Fruit fly (Drosophila melanogaster) whole organism, wandering third instar larva: ENCODE results near the gene CG5114.

Experiments
- Abd-B ChIP-seq: fragments of >200 bp; optimal IDR thresholded peaks from 2 replicates; lab custom pipeline; 2017; ENCODE audit warnings: missing biosample characterization, missing genetic modification characterization
- CG32264 ChIP-seq: fragments of 200-800 bp; sonication (Bioruptor generic); optimal IDR thresholded peaks from 2 replicates; lab custom pipeline; 2016; ENCODE audit warnings: missing biosample characterization, missing genetic modification characterization
- CrebA ChIP-seq: fragments of 200-800 bp; sonication (Bioruptor generic); optimal IDR thresholded peaks from 2 replicates; lab custom pipeline; 2016; ENCODE audit warnings: missing biosample characterization, mild to moderate bottlenecking, missing genetic modification characterization, borderline replicate concordance
- Dfd ChIP-seq: fragments of >200 bp; optimal IDR thresholded peaks from 2 replicates; lab custom pipeline; 2017; ENCODE audit warnings: missing biosample characterization, missing genetic modification characterization
- Dif ChIP-seq: fragments of 200-275, 200-300 bp; sonication (Bioruptor generic); optimal IDR thresholded peaks from 2 replicates; lab custom pipeline; 2018; ENCODE audit warnings: missing biosample characterization, missing genetic modification characterization; ENCODE audit not compliant: partially characterized antibody
- GATAd ChIP-seq: sonication (Bioruptor generic); optimal IDR thresholded peaks from 2 replicates; lab custom pipeline; 2016; ENCODE audit warnings: missing biosample characterization, missing genetic modification characterization
- HLH106 ChIP-seq: fragments of 200-800 bp; optimal IDR thresholded peaks from 3 replicates; lab custom pipeline; 2019; ENCODE audit warnings: missing biosample characterization, mild to moderate bottlenecking, missing genetic modification characterization, moderate library complexity
- Hnf4 ChIP-seq: fragments of 200-800 bp; sonication (Bioruptor generic); optimal IDR thresholded peaks from 2 replicates; lab custom pipeline; 2016; ENCODE audit warnings: missing biosample characterization, mild to moderate bottlenecking, missing genetic modification characterization
- Hr78 ChIP-seq: fragments of >200 bp; optimal IDR thresholded peaks from 2 replicates; lab custom pipeline; 2017; ENCODE audit warnings: missing biosample characterization, missing genetic modification characterization
- Hr83 ChIP-seq: fragments of 200-300 bp; sonication (Bioruptor generic); optimal IDR thresholded peaks from 2 replicates; lab custom pipeline; 2016; ENCODE audit warnings: missing biosample characterization, mild to moderate bottlenecking, missing genetic modification characterization, moderate library complexity; ENCODE audit not compliant: poor library complexity, severe bottlenecking
- Jra ChIP-seq: sonication (Bioruptor generic); optimal IDR thresholded peaks from 2 replicates; lab custom pipeline; 2016; ENCODE audit warnings: missing biosample characterization, missing genetic modification characterization
- Mio ChIP-seq: sonication (Bioruptor generic); optimal IDR thresholded peaks from 2 replicates; lab custom pipeline; 2016; ENCODE audit warnings: missing biosample characterization, missing genetic modification characterization
- Myc ChIP-seq: fragments of >200 bp; optimal IDR thresholded peaks from 2 replicates; lab custom pipeline; 2017
- N ChIP-seq: fragments of >200 bp; optimal IDR thresholded peaks from 2 replicates; lab custom pipeline; 2018; ENCODE audit warnings: missing biosample characterization, missing external identifiers, missing genetic modification characterization
- OdsH ChIP-seq: fragments of 200-800 bp; sonication (Bioruptor generic); optimal IDR thresholded peaks from 2 replicates; lab custom pipeline; 2016; ENCODE audit warnings: missing biosample characterization, mild to moderate bottlenecking, missing genetic modification characterization
- Rel ChIP-seq, 2 experiments: fragments of 200-800 bp; sonication (Bioruptor generic) in 1 of 2; optimal IDR thresholded peaks; 2 replicates in 1 of 2; 3 replicates in 1 of 2; lab custom pipeline; 2016 to 2019; ENCODE audit warnings: mild to moderate bottlenecking in 2 of 2, missing biosample characterization in 2 of 2, missing genetic modification characterization in 2 of 2, moderate library complexity in 1 of 2
- Sp1 ChIP-seq: fragments of 200-800 bp; sonication (Bioruptor generic); optimal IDR thresholded peaks from 3 replicates; lab custom pipeline; 2019; ENCODE audit warnings: missing biosample characterization, mild to moderate bottlenecking, missing genetic modification characterization, moderate library complexity
- Vsx2 ChIP-seq: fragments of 200-300, 225-300 bp; sonication (Bioruptor generic); optimal IDR thresholded peaks from 2 replicates; lab custom pipeline; 2018; ENCODE audit warnings: missing biosample characterization, missing genetic modification characterization; ENCODE audit not compliant: partially characterized antibody
- brk ChIP-seq: fragments of 200-800 bp; sonication (Bioruptor generic); optimal IDR thresholded peaks from 2 replicates; lab custom pipeline; 2016; ENCODE audit warnings: missing biosample characterization, mild to moderate bottlenecking, missing genetic modification characterization
- dl ChIP-seq, 2 experiments: fragments of 175-275, 200-275 bp in 1 of 2; fragments of 200-275 bp in 1 of 2; sonication (Bioruptor generic); optimal IDR thresholded peaks; lab custom pipeline; 2018; ENCODE audit warnings: mild to moderate bottlenecking in 2 of 2, missing biosample characterization in 2 of 2, missing genetic modification characterization in 2 of 2, moderate library complexity in 2 of 2; ENCODE audit not compliant: partially characterized antibody in 2 of 2, insufficient read depth in 1 of 2
- dmrt93B ChIP-seq: fragments of 200-800 bp; sonication (Bioruptor generic); optimal IDR thresholded peaks from 2 replicates; lab custom pipeline; 2018; ENCODE audit warnings: missing biosample characterization, mild to moderate bottlenecking, missing genetic modification characterization
- dsf ChIP-seq: sonication (Bioruptor generic); optimal IDR thresholded peaks from 2 replicates; lab custom pipeline; 2016; ENCODE audit warnings: missing biosample characterization, missing genetic modification characterization, borderline replicate concordance
- ey ChIP-seq: fragments of 200-800 bp; sonication (Bioruptor generic); optimal IDR thresholded peaks from 2 replicates; lab custom pipeline; 2016; ENCODE audit warnings: missing biosample characterization, missing genetic modification characterization
- foxo ChIP-seq, 2 experiments: fragments of 200-800 bp; sonication (Bioruptor generic); optimal IDR thresholded peaks; 2 replicates in 1 of 2; 3 replicates in 1 of 2; lab custom pipeline; 2016 to 2017; ENCODE audit warnings: missing biosample characterization in 2 of 2, missing genetic modification characterization in 2 of 2
- fru ChIP-seq: fragments of 200-800 bp; sonication (Bioruptor generic); optimal IDR thresholded peaks from 3 replicates; lab custom pipeline; 2016; ENCODE audit warnings: missing biosample characterization, mild to moderate bottlenecking, missing genetic modification characterization
- h ChIP-seq: fragments of 200-800 bp; sonication (Bioruptor generic); optimal IDR thresholded peaks from 3 replicates; lab custom pipeline; 2016; ENCODE audit warnings: missing biosample characterization, mild to moderate bottlenecking, missing genetic modification characterization
- jim ChIP-seq: fragments of 175-275, 200-325 bp; sonication (Bioruptor generic); optimal IDR thresholded peaks from 2 replicates; lab custom pipeline; 2016; ENCODE audit warnings: missing biosample characterization, mild to moderate bottlenecking, missing genetic modification characterization
- lola ChIP-seq: fragments of >200 bp; optimal IDR thresholded peaks from 2 replicates; lab custom pipeline; 2017; ENCODE audit warnings: missing biosample characterization, missing genetic modification characterization
- pan ChIP-seq: fragments of >200 bp; optimal IDR thresholded peaks from 2 replicates; lab custom pipeline; 2017
- psq ChIP-seq: fragments of 200-800 bp; sonication (Bioruptor generic); optimal IDR thresholded peaks from 3 replicates; lab custom pipeline; 2017; ENCODE audit warnings: missing biosample characterization, mild to moderate bottlenecking, missing genetic modification characterization, moderate library complexity
- sage ChIP-seq: fragments of 200-800 bp; sonication (Bioruptor generic); optimal IDR thresholded peaks from 2 replicates; lab custom pipeline; 2016; ENCODE audit warnings: missing biosample characterization, mild to moderate bottlenecking, missing genetic modification characterization
- sv ChIP-seq: fragments of 200-800 bp; sonication (Bioruptor generic); optimal IDR thresholded peaks from 3 replicates; lab custom pipeline; 2016; ENCODE audit warnings: missing biosample characterization, missing genetic modification characterization
- tai ChIP-seq: sonication (Bioruptor generic); optimal IDR thresholded peaks from 2 replicates; lab custom pipeline; 2016; ENCODE audit warnings: missing biosample characterization, missing genetic modification characterization
- woc ChIP-seq: sonication (Bioruptor generic); optimal IDR thresholded peaks from 2 replicates; lab custom pipeline; 2016; ENCODE audit warnings: missing biosample characterization, mild to moderate bottlenecking, missing genetic modification characterization

CG5114 gene

DNA sequence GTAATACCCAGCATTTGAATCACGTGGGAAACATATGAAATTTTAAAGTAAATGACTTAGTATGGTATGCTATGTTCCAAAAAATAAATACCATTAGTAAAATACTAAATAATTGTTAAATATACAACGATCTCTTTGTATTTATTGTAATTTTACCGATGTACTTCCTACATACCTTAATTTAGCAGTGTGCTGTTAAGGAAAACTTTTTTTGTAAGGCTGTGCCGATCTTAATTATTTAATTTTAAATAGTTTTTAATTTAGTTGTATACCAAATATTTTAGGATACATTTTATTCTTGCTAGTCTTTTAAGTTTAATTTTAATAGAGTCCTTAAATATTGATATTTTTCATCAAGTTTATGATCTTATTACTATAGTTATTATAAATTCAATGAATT lies 14.1 kb upstream of the CG5114 start:
- no peak for TF ChIP-seq Hnf4 (GFP tag; lab: Kevin White, UChicago)
- TF ChIP-seq GATAd (GFP tag; lab: Kevin White, UChicago), result no peak
- TF ChIP-seq Abd-B (GFP tag; lab: Kevin White, UChicago), result no peak
- no peak for TF ChIP-seq jim (GFP tag; lab: Kevin White, UChicago)
- no peak for TF ChIP-seq pan (lab: Kevin White, UChicago)
- no peak for TF ChIP-seq foxo (GFP tag; optimal IDR thresholded peaks at IDR 0.05; lab: Kevin White, UChicago)
- TF ChIP-seq, all 38 proteins: peak for 0

dm6 chr3L:14969171-14969570 lies 13.5 kb upstream of the CG5114 start, which contains the start of gene Tom:
Gene Tom (plus strand): TSS chr3L:14969344.
- TF ChIP-seq fru (GFP tag; lab: Kevin White, UChicago), result peak; percentile 25
- peak; percentile 26 for TF ChIP-seq h
- no peak for TF ChIP-seq psq (GFP tag; lab: Kevin White, UChicago)
- TF ChIP-seq CrebA (GFP tag; lab: Kevin White, UChicago), result no peak
- peak; percentile 56 for TF ChIP-seq Dif (GFP tag; lab: Kevin White, UChicago)
- no peak for TF ChIP-seq CG32264 (GFP tag; lab: Kevin White, UChicago)
- TF ChIP-seq Dfd (GFP tag; lab: Kevin White, UChicago), result no peak
- TF ChIP-seq Mio (GFP tag; lab: Kevin White, UChicago), result no peak
- no peak for TF ChIP-seq ey (GFP tag; lab: Kevin White, UChicago)
- no peak for TF ChIP-seq foxo (GFP tag; optimal IDR thresholded peaks at IDR 0.05; lab: Kevin White, UChicago)
- TF ChIP-seq Jra, result no peak
- peak; percentile 56 for TF ChIP-seq Vsx2
- TF ChIP-seq Sp1 (GFP tag; lab: Kevin White, UChicago), result no peak
- TF ChIP-seq Hr78 (GFP tag; lab: Kevin White, UChicago), result no peak
- peak; percentile 16 for TF ChIP-seq woc (GFP tag; lab: Kevin White, UChicago)
- TF ChIP-seq dl (GFP tag; optimal IDR thresholded peaks at IDR 0.05; lab: Kevin White, UChicago; ENCODE audit: insufficient read depth in 1 of 2, partially characterized antibody in 2 of 2), result peak in 1 of 2 experiments; percentile 59
- TF ChIP-seq OdsH (GFP tag; lab: Kevin White, UChicago), result no peak
- TF ChIP-seq brk, result no peak
- TF ChIP-seq Rel (GFP tag; optimal IDR thresholded peaks at IDR 0.05; lab: Kevin White, UChicago), result no peak
- no peak for TF ChIP-seq Rel (tag; optimal IDR thresholded peaks at IDR 0.05; lab: Kevin White, UChicago)
- TF ChIP-seq Hnf4 (GFP tag; lab: Kevin White, UChicago), result peak; percentile 14
- TF ChIP-seq N (GFP tag; lab: Kevin White, UChicago), result no peak
- TF ChIP-seq Myc (lab: Kevin White, UChicago), result no peak
- TF ChIP-seq, all 38 proteins: peak for 7

DNA sequence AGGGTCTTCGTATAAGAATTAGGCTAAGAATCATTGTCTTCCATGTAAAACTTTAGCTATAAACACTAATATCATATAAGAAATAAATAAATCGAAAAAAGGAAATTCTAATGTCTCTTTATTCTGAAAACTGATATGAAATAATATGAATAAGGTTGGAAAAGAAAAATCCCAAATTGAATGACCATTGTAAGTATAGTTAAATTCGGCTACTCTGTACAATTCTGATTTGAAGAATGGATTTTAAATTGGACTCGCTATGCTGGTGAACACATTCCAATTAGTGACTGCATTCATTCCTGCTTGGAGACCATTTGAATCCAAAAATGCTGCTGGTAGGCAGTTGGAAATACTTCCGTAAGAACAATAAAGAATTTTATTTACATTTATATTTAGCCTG lies 12.4 kb upstream of the CG5114 start:
- TF ChIP-seq Sp1 (GFP tag; lab: Kevin White, UChicago) (no peak), dmrt93B (GFP tag; lab: Kevin White, UChicago) (no peak), lola (no peak), Mio (GFP tag; lab: Kevin White, UChicago) (no peak), sv (GFP tag; lab: Kevin White, UChicago) (no peak), Hr83 (GFP tag; lab: Kevin White, UChicago) (no peak), HLH106 (tag; lab: Kevin White, UChicago) (no peak), tai (GFP tag; lab: Kevin White, UChicago) (no peak), sage (GFP tag; lab: Kevin White, UChicago) (no peak), dl (GFP tag; optimal IDR thresholded peaks at IDR 0.05; lab: Kevin White, UChicago; ENCODE audit: insufficient read depth in 1 of 2, partially characterized antibody in 2 of 2) (no peak), Abd-B (GFP tag; lab: Kevin White, UChicago) (no peak), pan (lab: Kevin White, UChicago) (no peak), ey (GFP tag; lab: Kevin White, UChicago) (no peak), N (GFP tag; lab: Kevin White, UChicago) (no peak), dsf (GFP tag; lab: Kevin White, UChicago) (no peak), foxo (GFP tag; optimal IDR thresholded peaks at IDR 0.05; lab: Kevin White, UChicago) (no peak)
